Fruit fly (Drosophila melanogaster) whole organism, embryonic: ENCODE results near the gene mil.

ENCODE experiments used
- Antp ChIP-seq: fragments of 200-800 bp; sonication (Bioruptor generic); optimal IDR thresholded peaks from 3 replicates; lab custom pipeline; 2016; ENCODE audit warnings: missing biosample characterization, missing genetic modification characterization
- Atf-2 ChIP-seq: fragments of 200-800 bp; sonication (Bioruptor generic); optimal IDR thresholded peaks from 2 replicates; lab custom pipeline; 2016; ENCODE audit warnings: missing biosample characterization, missing genetic modification characterization
- CG12219 ChIP-seq: fragments of 200-800 bp; sonication (Bioruptor generic); optimal IDR thresholded peaks from 3 replicates; lab custom pipeline; 2018; ENCODE audit warnings: missing biosample characterization, mild to moderate bottlenecking, missing genetic modification characterization
- CG12391 ChIP-seq: fragments of 200-800 bp; sonication (Bioruptor generic); optimal IDR thresholded peaks from 3 replicates; lab custom pipeline; 2018; ENCODE audit warnings: missing biosample characterization, mild to moderate bottlenecking, missing genetic modification characterization, moderate library complexity
- CG13775 ChIP-seq: fragments of 200-800 bp; sonication (Bioruptor generic); optimal IDR thresholded peaks from 3 replicates; lab custom pipeline; 2017; ENCODE audit warnings: missing biosample characterization, mild to moderate bottlenecking, missing genetic modification characterization
- CG16779 ChIP-seq: fragments of 200-800 bp; sonication (Bioruptor generic); IDR thresholded peaks from 2 replicates; pipeline ENCODE4 v1.3.6; 2022; ENCODE audit warnings: missing biosample characterization, missing genetic modification characterization
- CG2678 ChIP-seq: fragments of 200-800 bp; sonication (Bioruptor generic); optimal IDR thresholded peaks from 3 replicates; lab custom pipeline; 2019; ENCODE audit warnings: missing biosample characterization, mild to moderate bottlenecking, missing genetic modification characterization, moderate library complexity
- CG30020 ChIP-seq: fragments of 200-800 bp; optimal IDR thresholded peaks from 2 replicates; lab custom pipeline; 2019; ENCODE audit warnings: missing biosample characterization, mild to moderate bottlenecking, missing genetic modification characterization, moderate library complexity
- CG32772 ChIP-seq: fragments of 200-800 bp; sonication (Bioruptor generic); IDR thresholded peaks from 2 replicates; pipeline ENCODE4 v1.3.6; 2022; ENCODE audit warnings: missing biosample characterization, missing genetic modification characterization
- CG33213 ChIP-seq: fragments of 200-800 bp; sonication (Bioruptor generic); optimal IDR thresholded peaks from 3 replicates; lab custom pipeline; 2016; ENCODE audit warnings: missing biosample characterization, missing genetic modification characterization
- CG34376 ChIP-seq: fragments of 200-800 bp; sonication (Bioruptor generic); optimal IDR thresholded peaks from 2 replicates; lab custom pipeline; 2018; ENCODE audit warnings: missing biosample characterization, mild to moderate bottlenecking, missing genetic modification characterization
- CG34422 ChIP-seq: fragments of 200-800 bp; sonication (Bioruptor generic); IDR thresholded peaks from 3 replicates; pipeline ENCODE4 v1.3.6; 2022; ENCODE audit warnings: missing biosample characterization, missing genetic modification characterization
- CG3726 ChIP-seq: fragments of 200-800 bp; sonication (Bioruptor generic); IDR thresholded peaks from 3 replicates; pipeline ENCODE4, ENCODE4 v1.3.6; 2022; ENCODE audit warnings: missing biosample characterization, missing genetic modification characterization
- CG3995 ChIP-seq: fragments of 200-800 bp; sonication (Bioruptor generic); optimal IDR thresholded peaks from 3 replicates; lab custom pipeline; 2016; ENCODE audit warnings: missing biosample characterization, missing genetic modification characterization
- CG4854 ChIP-seq: fragments of 200-800 bp; sonication (Bioruptor generic); optimal IDR thresholded peaks from 2 replicates; lab custom pipeline; 2016; ENCODE audit warnings: missing biosample characterization, missing genetic modification characterization, inconsistent platforms
- CG6272 ChIP-seq: fragments of 200-800 bp; sonication (Bioruptor generic); IDR thresholded peaks from 2 replicates; pipeline ENCODE4 v1.3.6; 2022; ENCODE audit warnings: missing biosample characterization, missing genetic modification characterization
- CG6654 ChIP-seq: fragments of 200-800 bp; sonication (Bioruptor generic); optimal IDR thresholded peaks from 2 replicates; lab custom pipeline; 2017; ENCODE audit warnings: missing biosample characterization, mild to moderate bottlenecking, missing genetic modification characterization
- CG6854 ChIP-seq: fragments of 200-800 bp; sonication (Bioruptor generic); optimal IDR thresholded peaks from 3 replicates; lab custom pipeline; 2017; ENCODE audit warnings: missing biosample characterization, mild to moderate bottlenecking, missing genetic modification characterization
- CG7357 ChIP-seq: fragments of 200-800 bp; sonication (Bioruptor generic); IDR thresholded peaks from 3 replicates; pipeline ENCODE4 v1.3.6; 2022; ENCODE audit warnings: missing biosample characterization, missing genetic modification characterization
- CG8290 ChIP-seq, 3 experiments: fragments of 200-800 bp; sonication (Bioruptor generic); optimal IDR thresholded peaks; 2 replicates each; lab custom pipeline; 2016 to 2019; ENCODE audit warnings: missing biosample characterization in 3 of 3, missing genetic modification characterization in 3 of 3, mild to moderate bottlenecking in 2 of 3, moderate library complexity in 1 of 3
- CG9215 ChIP-seq: fragments of 200-800 bp; sonication (Bioruptor generic); IDR thresholded peaks from 2 replicates; pipeline ENCODE4 v1.3.6; 2022; ENCODE audit warnings: missing biosample characterization, missing genetic modification characterization
- CG9817 ChIP-seq: fragments of 200-800 bp; sonication (Bioruptor generic); optimal IDR thresholded peaks from 2 replicates; lab custom pipeline; 2018; ENCODE audit warnings: missing biosample characterization, mild to moderate bottlenecking, missing genetic modification characterization, moderate library complexity
- CTCF ChIP-seq: fragments of 200-800 bp; sonication (Bioruptor generic); optimal IDR thresholded peaks from 2 replicates; lab custom pipeline; 2017; ENCODE audit warnings: missing biosample characterization, mild to moderate bottlenecking, missing genetic modification characterization, moderate library complexity
- Dad ChIP-seq: fragments of 200-800 bp; sonication (Bioruptor generic); optimal IDR thresholded peaks from 3 replicates; lab custom pipeline; 2016; ENCODE audit warnings: missing biosample characterization, missing genetic modification characterization
- Deaf1 ChIP-seq: fragments of 200-800 bp; optimal IDR thresholded peaks from 3 replicates; lab custom pipeline; 2019; ENCODE audit warnings: missing biosample characterization, mild to moderate bottlenecking, missing genetic modification characterization, moderate library complexity
- Dp ChIP-seq: fragments of 200-800 bp; sonication (Bioruptor generic); optimal IDR thresholded peaks from 2 replicates; lab custom pipeline; 2018; ENCODE audit warnings: missing biosample characterization, mild to moderate bottlenecking, missing genetic modification characterization, moderate library complexity
- E2f2 ChIP-seq: fragments of 200-800 bp; sonication (Bioruptor generic); IDR thresholded peaks from 2 replicates; pipeline ENCODE4 v1.3.6; 2022; ENCODE audit warnings: missing biosample characterization, missing genetic modification characterization
- Ets97D ChIP-seq: fragments of 200-800 bp; sonication (Bioruptor generic); optimal IDR thresholded peaks from 3 replicates; lab custom pipeline; 2016; ENCODE audit warnings: missing biosample characterization, missing genetic modification characterization
- MBD-R2 ChIP-seq: fragments of 200-800 bp; sonication (Bioruptor generic); IDR thresholded peaks from 2 replicates; pipeline ENCODE4 v1.3.6; 2022; ENCODE audit warnings: missing biosample characterization, missing genetic modification characterization
- NK7.1 ChIP-seq: fragments of 200-800 bp; sonication (Bioruptor generic); optimal IDR thresholded peaks from 3 replicates; lab custom pipeline; 2016; ENCODE audit warnings: missing biosample characterization, missing genetic modification characterization
- Pdp1 ChIP-seq, 2 experiments: fragments of 200-800 bp; sonication (Bioruptor generic); optimal IDR thresholded peaks; 3 replicates each; lab custom pipeline; 2016; ENCODE audit warnings: missing biosample characterization in 2 of 2, missing genetic modification characterization in 2 of 2, mild to moderate bottlenecking in 1 of 2, moderate library complexity in 1 of 2
- Scr ChIP-seq: fragments of 200-800 bp; sonication (Bioruptor generic); IDR thresholded peaks from 2 replicates; pipeline ENCODE4 v1.3.6; 2022; ENCODE audit warnings: missing biosample characterization, missing genetic modification characterization; ENCODE audit not compliant: partially characterized antibody
- Stat92E ChIP-seq, 3 experiments: fragments of >200 bp in 2 of 3; fragments of 200-800 bp in 1 of 3; sonication (Bioruptor generic) in 1 of 3; optimal IDR thresholded peaks; 2 replicates each; lab custom pipeline; 2017 to 2019; ENCODE audit warnings: missing biosample characterization in 3 of 3, missing genetic modification characterization in 3 of 3, mild to moderate bottlenecking in 1 of 3, moderate library complexity in 1 of 3
- bigmax ChIP-seq: fragments of 200-800 bp; sonication (Bioruptor generic); optimal IDR thresholded peaks from 2 replicates; lab custom pipeline; 2018; ENCODE audit warnings: missing biosample characterization, mild to moderate bottlenecking, missing genetic modification characterization
- dan ChIP-seq: fragments of 200-800 bp; sonication (Bioruptor generic); IDR thresholded peaks from 2 replicates; pipeline ENCODE4 v1.3.6; 2022; ENCODE audit warnings: missing biosample characterization, missing genetic modification characterization
- dmrt99B ChIP-seq: fragments of 200-800 bp; sonication (Bioruptor generic); optimal IDR thresholded peaks from 2 replicates; lab custom pipeline; 2018; ENCODE audit warnings: missing biosample characterization, mild to moderate bottlenecking, missing genetic modification characterization, moderate library complexity
- dysf ChIP-seq: fragments of 200-800 bp; sonication (Bioruptor generic); IDR thresholded peaks from 3 replicates; pipeline ENCODE4 v1.3.6; 2022; ENCODE audit warnings: missing biosample characterization, missing genetic modification characterization
- emc ChIP-seq: fragments of 200-800 bp; sonication (Bioruptor generic); optimal IDR thresholded peaks from 2 replicates; lab custom pipeline; 2016; ENCODE audit warnings: missing biosample characterization, missing genetic modification characterization
- gcm ChIP-seq: fragments of 200-800 bp; sonication (Bioruptor generic); optimal IDR thresholded peaks from 2 replicates; lab custom pipeline; 2019; ENCODE audit warnings: missing biosample characterization, mild to moderate bottlenecking, missing genetic modification characterization, moderate library complexity
- grn ChIP-seq: fragments of 200-800 bp; sonication (Bioruptor generic); optimal IDR thresholded peaks from 3 replicates; lab custom pipeline; 2017; ENCODE audit warnings: missing biosample characterization, missing genetic modification characterization
- gsb-n ChIP-seq: fragments of 200-800 bp; sonication (Bioruptor generic); optimal IDR thresholded peaks from 3 replicates; lab custom pipeline; 2018; ENCODE audit warnings: missing biosample characterization, mild to moderate bottlenecking, missing genetic modification characterization
- jumu ChIP-seq: fragments of 200-800 bp; sonication (Bioruptor generic); optimal IDR thresholded peaks from 3 replicates; lab custom pipeline; 2016; ENCODE audit warnings: missing biosample characterization, missing genetic modification characterization
- kay ChIP-seq: fragments of 200-800 bp; sonication (Bioruptor generic); optimal IDR thresholded peaks from 2 replicates; lab custom pipeline; 2016; ENCODE audit warnings: missing biosample characterization, missing genetic modification characterization
- nmo ChIP-seq: fragments of 200-800 bp; sonication (Bioruptor generic); optimal IDR thresholded peaks from 2 replicates; lab custom pipeline; 2018; ENCODE audit warnings: missing biosample characterization, mild to moderate bottlenecking, missing genetic modification characterization, moderate library complexity
- peb ChIP-seq: fragments of 200-800 bp; sonication (Bioruptor generic); IDR thresholded peaks from 2 replicates; pipeline ENCODE4 v1.3.6; 2022; ENCODE audit warnings: missing biosample characterization, missing genetic modification characterization
- pfk ChIP-seq: fragments of 200-800 bp; sonication (Bioruptor generic); optimal IDR thresholded peaks from 2 replicates; lab custom pipeline; 2018; ENCODE audit warnings: missing biosample characterization, mild to moderate bottlenecking, missing genetic modification characterization, moderate library complexity
- rib ChIP-seq: fragments of 200-800 bp; sonication (Bioruptor generic); IDR thresholded peaks from 2 replicates; pipeline ENCODE4 v1.3.6; 2022; ENCODE audit warnings: missing biosample characterization, missing genetic modification characterization
- ro ChIP-seq: fragments of 200-800 bp; sonication (Bioruptor generic); IDR thresholded peaks from 2 replicates; pipeline ENCODE4 v1.3.6; 2022; ENCODE audit warnings: missing biosample characterization, missing genetic modification characterization
- sens-2 ChIP-seq: fragments of 200-800 bp; sonication (Bioruptor generic); IDR thresholded peaks from 2 replicates; pipeline ENCODE4 v1.3.6; 2022; ENCODE audit warnings: missing biosample characterization, missing genetic modification characterization
- sim ChIP-seq: fragments of 200-800 bp; sonication (Bioruptor generic); IDR thresholded peaks from 2 replicates; pipeline ENCODE4 v1.3.6; 2022; ENCODE audit warnings: missing biosample characterization, missing genetic modification characterization
- tna ChIP-seq: fragments of 200-800 bp; sonication (Bioruptor generic); IDR thresholded peaks from 2 replicates; pipeline ENCODE4 v1.3.6; 2022; ENCODE audit warnings: missing biosample characterization, missing genetic modification characterization; ENCODE audit not compliant: partially characterized antibody
- yki ChIP-seq: fragments of >200 bp; optimal IDR thresholded peaks from 3 replicates; lab custom pipeline; 2018
- zfh2 ChIP-seq: fragments of 200-800 bp; sonication (Bioruptor generic); optimal IDR thresholded peaks from 2 replicates; lab custom pipeline; 2016; ENCODE audit warnings: missing biosample characterization, missing genetic modification characterization

The mil gene

DNA sequence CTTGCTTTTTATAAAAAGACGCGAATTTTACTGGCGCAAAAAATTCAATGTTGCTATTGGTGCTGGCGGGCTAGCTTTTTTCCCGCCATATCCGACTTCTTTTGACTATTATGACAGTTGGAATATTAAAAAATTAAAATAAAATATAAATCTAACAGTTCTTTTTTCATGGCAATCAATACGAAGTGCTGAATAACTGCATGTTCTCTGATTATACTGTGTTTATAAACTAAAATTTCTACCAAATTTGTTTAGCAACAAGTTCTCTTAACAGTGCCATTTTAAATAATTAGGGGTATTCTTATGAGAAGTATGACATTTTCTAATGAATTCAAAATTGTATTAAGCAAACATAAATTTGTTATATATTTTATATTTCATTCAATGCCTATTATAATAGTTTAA is 7.1 kb downstream of the mil start, which contains the start of gene Boh1 (continued):
- TF ChIP-seq MBD-R2 (peak; percentile 53; the same call in 1 of the 2 replicates), grn (no peak), dysf (GFP tag; lab: Robert Waterston, UW) (no peak), CG8290 (GFP tag; optimal IDR thresholded peaks at IDR 0.05; lab: Kevin White, UChicago) (no peak), CG8290 (tag; optimal IDR thresholded peaks at IDR 0.05; lab: Kevin White, UChicago) (no peak), Atf-2 (GFP tag; lab: Kevin White, UChicago) (no peak), CG9215 (GFP tag; lab: Robert Waterston, UW) (no peak), CG13775 (GFP tag; lab: Kevin White, UChicago) (peak; percentile 26), CG16779 (GFP tag; lab: Robert Waterston, UW) (no peak), CG6854 (GFP tag; lab: Kevin White, UChicago) (no peak), Ets97D (GFP tag; lab: Kevin White, UChicago) (peak; percentile 23), peb (GFP tag; lab: Robert Waterston, UW) (no peak), pfk (GFP tag; lab: Kevin White, UChicago) (no peak), Dp (GFP tag; lab: Kevin White, UChicago) (peak; percentile 6), CG9817 (tag; lab: Kevin White, UChicago) (peak; percentile 2), CG12391 (tag; lab: Kevin White, UChicago) (peak; percentile 61), Scr (GFP tag; lab: Robert Waterston, UW) (no peak), bigmax (no peak), rib (GFP tag; lab: Robert Waterston, UW) (no peak), zfh2 (GFP tag; lab: Kevin White, UChicago) (no peak), nmo (GFP tag; lab: Kevin White, UChicago) (peak; percentile 32), CG6654 (GFP tag; lab: Kevin White, UChicago) (no peak), kay (no peak), gcm (no peak), gsb-n (tag; lab: Kevin White, UChicago) (peak; percentile 53), tna (GFP tag; lab: Robert Waterston, UW) (no peak), CG34376 (GFP tag; lab: Kevin White, UChicago) (no peak), CG2678 (tag; lab: Kevin White, UChicago) (peak; percentile 60), ro (GFP tag; lab: Robert Waterston, UW) (no peak), CG32772 (GFP tag; lab: Robert Waterston, UW) (no peak), dan (no peak), Antp (GFP tag; lab: Kevin White, UChicago) (no peak), CG7357 (GFP tag; lab: Robert Waterston, UW) (no peak), Stat92E (GFP tag; optimal IDR thresholded peaks at IDR 0.05; lab: Kevin White, UChicago) (no peak), dmrt99B (tag; lab: Kevin White, UChicago) (no peak), sim (GFP tag; lab: Robert Waterston, UW) (no peak), emc (no peak), CG30020 (tag; lab: Kevin White, UChicago) (peak; percentile 47), sens-2 (GFP tag; lab: Robert Waterston, UW) (no peak), CG12219 (GFP tag; lab: Kevin White, UChicago) (no peak), CG4854 (GFP tag; lab: Kevin White, UChicago) (no peak), CG6272 (GFP tag; lab: Robert Waterston, UW) (no peak), CG33213 (GFP tag; lab: Kevin White, UChicago) (peak; percentile 22), E2f2 (GFP tag; lab: Robert Waterston, UW) (peak; percentile 28; the same call in 1 of the 2 replicates), CTCF (GFP tag; lab: Kevin White, UChicago) (no peak), Dad (GFP tag; lab: Kevin White, UChicago) (no peak), NK7.1 (GFP tag; lab: Kevin White, UChicago) (no peak), CG34422 (no peak), CG3726 (GFP tag; lab: Robert Waterston, UW) (no peak), Deaf1 (no peak), CG3995 (GFP tag; lab: Kevin White, UChicago) (no peak), Pdp1 (GFP tag; optimal IDR thresholded peaks at IDR 0.05; lab: Kevin White, UChicago) (peak in 1 of 2 experiments; percentile 7), yki (lab: Kevin White, UChicago) (no peak), jumu (no peak)
